Worm (Caenorhabditis elegans) whole organism, midembryonic: ENCODE measurements around the gene mrp-7.

Source experiments
- T22C8.4 ChIP-seq: fragments of 200-800 bp; sonication (Bioruptor generic); IDR thresholded peaks from 2 replicates; pipeline ENCODE4 v1.3.6; 2022; ENCODE audit warnings: missing genetic modification characterization, missing compliant biosample characterization
- cog-1 ChIP-seq: sonication (generic microtip); optimal IDR thresholded peaks from 2 replicates; lab custom pipeline; 2016; ENCODE audit warnings: missing genetic modification characterization, missing compliant biosample characterization
- flt-1 ChIP-seq: fragments of 200-800 bp; sonication (Bioruptor generic); IDR thresholded peaks from 2 replicates; pipeline ENCODE4 v1.3.6; 2022; ENCODE audit warnings: missing genetic modification characterization, missing compliant biosample characterization
- med-1 ChIP-seq: sonication (generic microtip); optimal IDR thresholded peaks from 2 replicates; lab custom pipeline; 2017; ENCODE audit warnings: missing genetic modification characterization, mild to moderate bottlenecking, missing compliant biosample characterization, antibody characterized with exemption, missing genetic modification reagents; ENCODE audit not compliant: insufficient read depth
- ref-1 ChIP-seq: fragments of 200-800 bp; sonication (Bioruptor generic); conservative IDR thresholded peaks from 2 replicates; pipeline ENCODE4 v1.3.6; 2022; ENCODE audit warnings: missing genetic modification reagents, missing genetic modification characterization, missing compliant biosample characterization
- tab-1 ChIP-seq: fragments of 200-800 bp; sonication (Bioruptor generic); IDR thresholded peaks from 2 replicates; pipeline ENCODE4 v1.3.6; 2022; ENCODE audit warnings: missing genetic modification characterization, missing compliant biosample characterization
- ztf-23 ChIP-seq: fragments of 200-800 bp; sonication (Bioruptor generic); IDR thresholded peaks from 2 replicates; pipeline ENCODE4 v1.3.6; 2022; ENCODE audit warnings: missing genetic modification reagents, missing genetic modification characterization, missing compliant biosample characterization
- ztf-29 ChIP-seq: fragments of 200-800 bp; sonication (Bioruptor generic); IDR thresholded peaks from 2 replicates; pipeline ENCODE4 v1.3.6; 2022; ENCODE audit warnings: missing genetic modification reagents, missing genetic modification characterization, missing compliant biosample characterization

- TF ChIP-seq ztf-29 (GFP tag; lab: Robert Waterston, UW), result no peak
- TF ChIP-seq ref-1 (GFP tag; lab: Robert Waterston, UW), result no peak
- no peak for TF ChIP-seq flt-1 (GFP tag; lab: Robert Waterston, UW)
- TF ChIP-seq cog-1 (tag; lab: Kevin White, UChicago), result no peak
- no peak for TF ChIP-seq med-1 (GFP tag; lab: Kevin White, UChicago)
- TF ChIP-seq T22C8.4 (GFP tag; lab: Robert Waterston, UW), result no peak
- TF ChIP-seq tab-1 (GFP tag; lab: Robert Waterston, UW), result no peak
- no peak for TF ChIP-seq ztf-23 (GFP tag; lab: Robert Waterston, UW)
Observed at ce11 chrV:19728731-19729130, 54.1 kb downstream of the mrp-7 start, which contains the start of gene Y116F11A.3.
